Fruit fly (Drosophila melanogaster) whole organism, embryonic: ENCODE data around the gene Pits.

Experiments used
- Aef1 ChIP-seq: fragments of 200-800 bp; sonication (Bioruptor generic); IDR thresholded peaks from 3 replicates; pipeline ENCODE4 v1.3.6; 2022; ENCODE audit warnings: missing biosample characterization, missing genetic modification characterization
- C15 ChIP-seq: fragments of 200-800 bp; sonication (Bioruptor generic); IDR thresholded peaks from 3 replicates; pipeline ENCODE4 v1.3.6; 2022; ENCODE audit warnings: missing biosample characterization, missing genetic modification characterization
- CG10543 ChIP-seq: fragments of 200-800 bp; sonication (Bioruptor generic); optimal IDR thresholded peaks from 3 replicates; lab custom pipeline; 2017; ENCODE audit warnings: missing biosample characterization, mild to moderate bottlenecking, missing genetic modification characterization, moderate library complexity
- CG1233 ChIP-seq: fragments of 200-800 bp; sonication (Bioruptor generic); optimal IDR thresholded peaks from 4 replicates; lab custom pipeline; 2018; ENCODE audit warnings: missing biosample characterization, mild to moderate bottlenecking, missing genetic modification characterization
- CG13296 ChIP-seq: fragments of 200-800 bp; sonication (Bioruptor generic); optimal IDR thresholded peaks from 3 replicates; lab custom pipeline; 2018; ENCODE audit warnings: missing biosample characterization, mild to moderate bottlenecking, missing genetic modification characterization
- CG17612 ChIP-seq: fragments of 200-800 bp; sonication (Bioruptor generic); IDR thresholded peaks from 2 replicates; pipeline ENCODE4 v1.3.6; 2022; ENCODE audit warnings: missing biosample characterization, missing genetic modification characterization
- CG17912 ChIP-seq: fragments of 200-800 bp; sonication (Bioruptor generic); optimal IDR thresholded peaks from 2 replicates; lab custom pipeline; 2018; ENCODE audit warnings: missing biosample characterization, mild to moderate bottlenecking, missing genetic modification characterization
- CG2889 ChIP-seq: fragments of 200-800 bp; sonication (Bioruptor generic); IDR thresholded peaks from 3 replicates; pipeline ENCODE4 v1.3.6; 2022; ENCODE audit warnings: missing biosample characterization, missing genetic modification characterization
- CG30403 ChIP-seq: fragments of 200-800 bp; sonication (Bioruptor generic); optimal IDR thresholded peaks from 3 replicates; lab custom pipeline; 2016; ENCODE audit warnings: missing biosample characterization, missing genetic modification characterization
- CG32772 ChIP-seq: fragments of 200-800 bp; sonication (Bioruptor generic); IDR thresholded peaks from 2 replicates; pipeline ENCODE4 v1.3.6; 2022; ENCODE audit warnings: missing biosample characterization, missing genetic modification characterization
- CG5245 ChIP-seq: fragments of 200-800 bp; sonication (Bioruptor generic); optimal IDR thresholded peaks from 3 replicates; lab custom pipeline; 2016; ENCODE audit warnings: missing biosample characterization, missing genetic modification characterization
- CG6272 ChIP-seq: fragments of 200-800 bp; sonication (Bioruptor generic); IDR thresholded peaks from 2 replicates; pipeline ENCODE4 v1.3.6; 2022; ENCODE audit warnings: missing biosample characterization, missing genetic modification characterization
- CG7556 ChIP-seq: fragments of 200-800 bp; sonication (Bioruptor generic); optimal IDR thresholded peaks from 2 replicates; lab custom pipeline; 2017; ENCODE audit warnings: missing biosample characterization, mild to moderate bottlenecking, missing genetic modification characterization
- CG7786 ChIP-seq: fragments of 200-800 bp; sonication (Bioruptor generic); optimal IDR thresholded peaks from 2 replicates; lab custom pipeline; 2016; ENCODE audit warnings: missing biosample characterization, missing genetic modification characterization
- CHES-1-like ChIP-seq: fragments of 200-800 bp; sonication (Bioruptor generic); optimal IDR thresholded peaks from 2 replicates; lab custom pipeline; 2016; ENCODE audit warnings: missing biosample characterization, missing genetic modification characterization
- Deaf1 ChIP-seq: fragments of 200-800 bp; optimal IDR thresholded peaks from 3 replicates; lab custom pipeline; 2019; ENCODE audit warnings: missing biosample characterization, mild to moderate bottlenecking, missing genetic modification characterization, moderate library complexity
- Dref ChIP-seq: fragments of 200-800 bp; sonication (Bioruptor generic); IDR thresholded peaks from 2 replicates; pipeline ENCODE4 v1.3.6; 2022; ENCODE audit warnings: missing biosample characterization, missing genetic modification characterization
- Elba2 ChIP-seq: fragments of 200-800 bp; sonication (Bioruptor generic); optimal IDR thresholded peaks from 3 replicates; lab custom pipeline; 2016; ENCODE audit warnings: missing biosample characterization, missing genetic modification characterization
- HLH3B ChIP-seq: fragments of 200-800 bp; sonication (Bioruptor generic); IDR thresholded peaks from 2 replicates; pipeline ENCODE4 v1.3.6; 2022; ENCODE audit warnings: missing biosample characterization, missing genetic modification characterization
- Kr ChIP-seq: fragments of 200-800 bp; sonication (Bioruptor generic); optimal IDR thresholded peaks from 2 replicates; lab custom pipeline; 2017; ENCODE audit warnings: missing biosample characterization, mild to moderate bottlenecking, missing genetic modification characterization
- Lim3 ChIP-seq: fragments of 200-800 bp; sonication (Bioruptor generic); IDR thresholded peaks from 2 replicates; pipeline ENCODE4 v1.3.6; 2022; ENCODE audit warnings: missing biosample characterization, missing genetic modification characterization
- Myb ChIP-seq: fragments of 200-800 bp; sonication (Bioruptor generic); optimal IDR thresholded peaks from 2 replicates; lab custom pipeline; 2016; ENCODE audit warnings: missing biosample characterization, missing genetic modification characterization
- Nf-YC ChIP-seq: fragments of 200-800 bp; optimal IDR thresholded peaks from 3 replicates; lab custom pipeline; 2019; ENCODE audit warnings: missing biosample characterization, mild to moderate bottlenecking, missing genetic modification characterization, moderate library complexity
- Tbp ChIP-seq: fragments of >200 bp; optimal IDR thresholded peaks from 2 replicates; lab custom pipeline; 2018; ENCODE audit warnings: missing biosample characterization, missing genetic modification characterization
- cg ChIP-seq: fragments of 200-800 bp; sonication (Bioruptor generic); optimal IDR thresholded peaks from 3 replicates; lab custom pipeline; 2019; ENCODE audit warnings: missing biosample characterization, mild to moderate bottlenecking, missing genetic modification characterization, moderate library complexity
- chm ChIP-seq: fragments of 200-800 bp; sonication (Bioruptor generic); IDR thresholded peaks from 2 replicates; pipeline ENCODE4 v1.3.6; 2022; ENCODE audit warnings: missing biosample characterization, missing genetic modification characterization
- dmrt99B ChIP-seq: fragments of 200-800 bp; sonication (Bioruptor generic); optimal IDR thresholded peaks from 2 replicates; lab custom pipeline; 2018; ENCODE audit warnings: missing biosample characterization, mild to moderate bottlenecking, missing genetic modification characterization, moderate library complexity
- en ChIP-seq: fragments of 200-800 bp; sonication (Bioruptor generic); optimal IDR thresholded peaks from 2 replicates; lab custom pipeline; 2016; ENCODE audit warnings: missing biosample characterization, missing genetic modification characterization
- ewg ChIP-seq: fragments of 200-800 bp; sonication (Bioruptor generic); optimal IDR thresholded peaks from 3 replicates; lab custom pipeline; 2017; ENCODE audit warnings: mild to moderate bottlenecking, missing biosample characterization, missing genetic modification reagents, missing genetic modification characterization
- ham ChIP-seq: fragments of 200-800 bp; sonication (Bioruptor generic); IDR thresholded peaks from 2 replicates; pipeline ENCODE4 v1.3.6; 2022; ENCODE audit warnings: missing biosample characterization, missing genetic modification characterization
- mld ChIP-seq: fragments of 200-800 bp; sonication (Bioruptor generic); IDR thresholded peaks from 3 replicates; pipeline ENCODE4 v1.3.6; 2022; ENCODE audit warnings: missing biosample characterization, missing genetic modification characterization; ENCODE audit not compliant: partially characterized antibody
- nau ChIP-seq: fragments of 200-800 bp; sonication (Bioruptor generic); optimal IDR thresholded peaks from 3 replicates; lab custom pipeline; 2017; ENCODE audit warnings: missing biosample characterization, mild to moderate bottlenecking, missing genetic modification characterization, missing genetic modification reagents
- oc ChIP-seq: fragments of 200-800 bp; sonication (Bioruptor generic); optimal IDR thresholded peaks from 2 replicates; lab custom pipeline; 2018; ENCODE audit warnings: missing biosample characterization, mild to moderate bottlenecking, missing genetic modification characterization, moderate library complexity
- odd ChIP-seq: fragments of 200-800 bp; sonication (Bioruptor generic); optimal IDR thresholded peaks from 2 replicates; lab custom pipeline; 2017; ENCODE audit warnings: missing biosample characterization, mild to moderate bottlenecking, missing genetic modification characterization
- sisA ChIP-seq: fragments of 200-800 bp; sonication (Bioruptor generic); IDR thresholded peaks from 2 replicates; pipeline ENCODE4 v1.3.6; 2022; ENCODE audit warnings: missing biosample characterization, missing genetic modification characterization
- tgo ChIP-seq: fragments of 200-800 bp; sonication (Bioruptor generic); IDR thresholded peaks from 3 replicates; pipeline ENCODE4 v1.3.6; 2022; ENCODE audit warnings: missing biosample characterization, missing genetic modification characterization
- usp ChIP-seq: fragments of >200 bp; optimal IDR thresholded peaks from 2 replicates; lab custom pipeline; 2017; ENCODE audit warnings: missing biosample characterization, missing genetic modification characterization
- z ChIP-seq: fragments of 200-800 bp; sonication (Bioruptor generic); IDR thresholded peaks from 3 replicates; pipeline ENCODE4 v1.3.6; 2022; ENCODE audit warnings: missing biosample characterization, missing genetic modification characterization
- zen2 ChIP-seq: fragments of 200-800 bp; sonication (Bioruptor generic); IDR thresholded peaks from 3 replicates; pipeline ENCODE4 v1.3.6; 2022; ENCODE audit warnings: missing biosample characterization, missing genetic modification characterization; ENCODE audit not compliant: partially characterized antibody
- zfh1 ChIP-seq: fragments of 200-800 bp; sonication (Bioruptor generic); IDR thresholded peaks from 3 replicates; pipeline ENCODE4 v1.3.6; 2022; ENCODE audit warnings: missing biosample characterization, missing genetic modification characterization
- zfh2 ChIP-seq: fragments of 200-800 bp; sonication (Bioruptor generic); optimal IDR thresholded peaks from 2 replicates; lab custom pipeline; 2016; ENCODE audit warnings: missing biosample characterization, missing genetic modification characterization

The Pits gene

dm6 chrX:12575827-12576408 lies 7.1 kb downstream of the Pits start (continued):
- TF ChIP-seq tgo (GFP tag; lab: Robert Waterston, UW) (peak; percentile 19; the same call in 1 of the 3 replicates), Deaf1 (tag; lab: Kevin White, UChicago) (no peak), Elba2 (peak; percentile 3), nau (GFP tag; lab: Kevin White, UChicago) (peak; percentile 25), Tbp (GFP tag; lab: Kevin White, UChicago) (no peak), CHES-1-like (no peak), Dref (GFP tag; lab: Robert Waterston, UW) (no peak), ham (no peak), odd (GFP tag; lab: Kevin White, UChicago) (peak; percentile 49), C15 (GFP tag; lab: Robert Waterston, UW) (no peak), CG7786 (GFP tag; lab: Kevin White, UChicago) (no peak), en (GFP tag; lab: Kevin White, UChicago) (no peak), Myb (GFP tag; lab: Kevin White, UChicago) (no peak), CG10543 (no peak), cg (GFP tag; lab: Kevin White, UChicago) (peak; percentile 31), CG1233 (GFP tag; lab: Kevin White, UChicago) (peak; percentile 60), chm (GFP tag; lab: Robert Waterston, UW) (no peak; the same call in 1 of the 2 replicates), usp (no peak), zfh1 (GFP tag; lab: Robert Waterston, UW) (peak; percentile 68; the same call in 2 of the 3 replicates), CG5245 (GFP tag; lab: Kevin White, UChicago) (peak; percentile 34), CG30403 (GFP tag; lab: Kevin White, UChicago) (peak; percentile 68), zfh2 (GFP tag; lab: Kevin White, UChicago) (no peak), zen2 (GFP tag; lab: Robert Waterston, UW) (no peak), Lim3 (GFP tag; lab: Robert Waterston, UW) (no peak), mld (GFP tag; lab: Robert Waterston, UW) (no peak), CG2889 (GFP tag; lab: Robert Waterston, UW) (no peak), CG17612 (GFP tag; lab: Robert Waterston, UW) (no peak), HLH3B (GFP tag; lab: Robert Waterston, UW) (no peak; the same call in 1 of the 2 replicates), z (GFP tag; lab: Robert Waterston, UW) (no peak), Aef1 (no peak), CG32772 (GFP tag; lab: Robert Waterston, UW) (peak; percentile 38; the same call in 1 of the 2 replicates), dmrt99B (tag; lab: Kevin White, UChicago) (peak; percentile 68), CG7556 (GFP tag; lab: Kevin White, UChicago) (peak; percentile 73), CG13296 (no peak), ewg (GFP tag; lab: Kevin White, UChicago) (peak; percentile 58), CG17912 (GFP tag; lab: Kevin White, UChicago) (no peak), sisA (GFP tag; lab: Robert Waterston, UW) (peak; percentile 55), CG6272 (GFP tag; lab: Robert Waterston, UW) (no peak), Kr (GFP tag; lab: Kevin White, UChicago) (peak; percentile 38), Nf-YC (tag; lab: Kevin White, UChicago) (no peak), oc (peak; percentile 25)
- TF ChIP-seq, all 482 proteins: peak for 229
